Comparison of ENCODE assay signal across 3 fruit fly cellular contexts in the genomic region with DNA sequence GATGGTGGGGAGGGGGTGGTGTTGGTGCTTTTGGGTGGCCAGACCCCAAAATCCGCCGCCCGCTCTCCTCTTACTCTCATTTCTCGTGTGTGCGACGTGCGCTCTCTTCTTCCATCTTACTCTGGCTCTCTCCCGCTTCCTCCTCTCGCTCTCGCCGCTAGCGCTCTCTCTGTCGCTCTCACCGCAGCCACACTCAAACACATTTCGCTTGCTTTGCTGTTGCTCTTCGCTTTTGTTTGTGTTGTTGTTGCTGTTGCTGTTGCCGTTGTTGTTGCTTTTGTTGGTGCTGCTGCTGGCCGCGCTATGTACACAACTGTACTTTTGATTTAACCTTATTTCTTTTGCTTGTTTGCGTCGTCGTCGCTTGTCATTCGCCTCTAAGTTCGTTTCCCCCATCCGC.
A peak's percentile ranks its signal among the peaks of the same experiment; 100 is the strongest.
TF ChIP-seq lines count a peak whose summit lies in the region.

No protein-coding gene starts in this region.

TF ChIP-seq in whole organism, embryonic, 481 proteins besides CTCF, POLR2A, EP300 and RAD21 (continued from another document and continues in another):
- TF ChIP-seq CG13123 (GFP tag; optimal IDR thresholded peaks at IDR 0.05; lab: Kevin White, UChicago) = no peak
- no peak for TF ChIP-seq Hmx (GFP tag; optimal IDR thresholded peaks at IDR 0.05; lab: Kevin White, UChicago)
- TF ChIP-seq CG10431 (GFP tag; optimal IDR thresholded peaks at IDR 0.05; lab: Kevin White, UChicago) = no peak
- peak; percentile 40; the same call in 1 of the 2 replicates for TF ChIP-seq CG11696 (GFP tag; IDR thresholded peaks at IDR 0.05; lab: Robert Waterston, UW)
- TF ChIP-seq Bgb (GFP tag; IDR thresholded peaks at IDR 0.05; lab: Robert Waterston, UW; ENCODE audit: partially characterized antibody) = peak; percentile 15; the same call in 1 of the 2 replicates
- TF ChIP-seq CHES-1-like (GFP tag; optimal IDR thresholded peaks at IDR 0.05; lab: Kevin White, UChicago) = peak; percentile 5
- TF ChIP-seq Xrp1 (GFP tag; IDR thresholded peaks at IDR 0.05; lab: Robert Waterston, UW) = peak; percentile 33; the same call in 1 of the 2 replicates
- TF ChIP-seq CG10147 (GFP tag; optimal IDR thresholded peaks at IDR 0.05; lab: Kevin White, UChicago) = no peak
- no peak for TF ChIP-seq CG6765 (GFP tag; optimal IDR thresholded peaks at IDR 0.05; lab: Kevin White, UChicago)
- no peak for TF ChIP-seq CG10959 (GFP tag; IDR thresholded peaks at IDR 0.05; lab: Robert Waterston, UW)
- no peak for TF ChIP-seq amos (GFP tag; IDR thresholded peaks at IDR 0.05; lab: Robert Waterston, UW; ENCODE audit: partially characterized antibody)
- TF ChIP-seq CG1233 (GFP tag; optimal IDR thresholded peaks at IDR 0.05; lab: Kevin White, UChicago) = no peak
- no peak for TF ChIP-seq CG10274 (GFP tag; optimal IDR thresholded peaks at IDR 0.05; lab: Kevin White, UChicago)
- TF ChIP-seq Oli (tag; optimal IDR thresholded peaks at IDR 0.05; lab: Kevin White, UChicago) = no peak
- TF ChIP-seq Rfx (GFP tag; IDR thresholded peaks at IDR 0.05; lab: Robert Waterston, UW) = peak; percentile 50
- TF ChIP-seq cad (GFP tag; optimal IDR thresholded peaks at IDR 0.05; lab: Kevin White, UChicago) = no peak
- no peak for TF ChIP-seq CG1603 (tag; optimal IDR thresholded peaks at IDR 0.05; lab: Kevin White, UChicago)
- TF ChIP-seq lov (optimal IDR thresholded peaks at IDR 0.05; lab: Kevin White, UChicago) = no peak
- TF ChIP-seq lov (GFP tag; IDR thresholded peaks at IDR 0.05; lab: Robert Waterston, UW) = no peak
- peak; percentile 32; the same call in 1 of the 2 replicates for TF ChIP-seq CG9932 (GFP tag; IDR thresholded peaks at IDR 0.05; lab: Robert Waterston, UW)
- TF ChIP-seq Atf3 (GFP tag; optimal IDR thresholded peaks at IDR 0.05; lab: Kevin White, UChicago) = no peak
- no peak for TF ChIP-seq Bdp1 (GFP tag; optimal IDR thresholded peaks at IDR 0.05; lab: Kevin White, UChicago)
- no peak for TF ChIP-seq salm (tag; optimal IDR thresholded peaks at IDR 0.05; lab: Kevin White, UChicago)
- no peak for TF ChIP-seq Ssrp (tag; optimal IDR thresholded peaks at IDR 0.05; lab: Kevin White, UChicago)
- TF ChIP-seq CG31224 (GFP tag; IDR thresholded peaks at IDR 0.05; lab: Robert Waterston, UW) = no peak
- peak; percentile 23 for TF ChIP-seq scrt (GFP tag; optimal IDR thresholded peaks at IDR 0.05; lab: Kevin White, UChicago)
- TF ChIP-seq CG7963 (GFP tag; IDR thresholded peaks at IDR 0.05; lab: Robert Waterston, UW; ENCODE audit: partially characterized antibody) = no peak
- no peak for TF ChIP-seq CG6854 (GFP tag; optimal IDR thresholded peaks at IDR 0.05; lab: Kevin White, UChicago)
- no peak for TF ChIP-seq crp (GFP tag; optimal IDR thresholded peaks at IDR 0.05; lab: Kevin White, UChicago)
- TF ChIP-seq E2f2 (GFP tag; IDR thresholded peaks at IDR 0.05; lab: Robert Waterston, UW) = no peak; the same call in 1 of the 2 replicates
- no peak for TF ChIP-seq D19A (tag; optimal IDR thresholded peaks at IDR 0.05; lab: Kevin White, UChicago)
- TF ChIP-seq CG4707 (GFP tag; optimal IDR thresholded peaks at IDR 0.05; lab: Kevin White, UChicago) = peak; percentile 22
- no peak for TF ChIP-seq NfI (GFP tag; optimal IDR thresholded peaks at IDR 0.05; lab: Kevin White, UChicago)
- TF ChIP-seq psq (GFP tag; optimal IDR thresholded peaks at IDR 0.05; lab: Kevin White, UChicago) = no peak
- TF ChIP-seq CG18011 (GFP tag; optimal IDR thresholded peaks at IDR 0.05; lab: Kevin White, UChicago) = no peak
- TF ChIP-seq HmgZ (tag; optimal IDR thresholded peaks at IDR 0.05; lab: Kevin White, UChicago) = peak; percentile 38
- no peak for TF ChIP-seq CG5245 (GFP tag; optimal IDR thresholded peaks at IDR 0.05; lab: Kevin White, UChicago)
- no peak for TF ChIP-seq Nf-YC (tag; optimal IDR thresholded peaks at IDR 0.05; lab: Kevin White, UChicago)
- TF ChIP-seq Spps (tag; optimal IDR thresholded peaks at IDR 0.05; lab: Kevin White, UChicago) = no peak
- TF ChIP-seq abd-A (tag; optimal IDR thresholded peaks at IDR 0.05; lab: Kevin White, UChicago) = peak; percentile 3
- TF ChIP-seq row (GFP tag; IDR thresholded peaks at IDR 0.05; lab: Robert Waterston, UW) = peak; percentile 23; the same call in 1 of the 3 replicates
- TF ChIP-seq CG9727 (GFP tag; optimal IDR thresholded peaks at IDR 0.05; lab: Kevin White, UChicago) = no peak
- no peak for TF ChIP-seq CG13296 (GFP tag; optimal IDR thresholded peaks at IDR 0.05; lab: Kevin White, UChicago)

TF ChIP-seq in whole organism, prepupa, 60 proteins besides CTCF, POLR2A, EP300 and RAD21 (continued from another document):
- TF ChIP-seq CG34406 (GFP tag; optimal IDR thresholded peaks at IDR 0.05; lab: Kevin White, UChicago) (peak; percentile 9), CG8119 (GFP tag; IDR thresholded peaks at IDR 0.05; lab: Robert Waterston, UW) (peak; percentile 39; the same call in 1 of the 3 replicates), CG16779 (tag; optimal IDR thresholded peaks at IDR 0.05; lab: Kevin White, UChicago) (peak; percentile 0)

TF ChIP-seq in whole organism, wandering third instar larva, 38 proteins besides CTCF, POLR2A, EP300 and RAD21 (continued from another document):
- TF ChIP-seq Hr78 (GFP tag; optimal IDR thresholded peaks at IDR 0.05; lab: Kevin White, UChicago) (no peak), sv (GFP tag; optimal IDR thresholded peaks at IDR 0.05; lab: Kevin White, UChicago) (no peak), foxo (GFP tag; optimal IDR thresholded peaks at IDR 0.05; lab: Kevin White, UChicago) (no peak), dmrt93B (GFP tag; optimal IDR thresholded peaks at IDR 0.05; lab: Kevin White, UChicago) (no peak), ey (GFP tag; optimal IDR thresholded peaks at IDR 0.05; lab: Kevin White, UChicago) (no peak), dl (GFP tag; optimal IDR thresholded peaks at IDR 0.05; lab: Kevin White, UChicago; ENCODE audit: insufficient read depth in 1 of 2, partially characterized antibody in 2 of 2) (peak; percentile 83 to 92), Sp1 (GFP tag; optimal IDR thresholded peaks at IDR 0.05; lab: Kevin White, UChicago) (peak; percentile 2), Hnf4 (GFP tag; optimal IDR thresholded peaks at IDR 0.05; lab: Kevin White, UChicago) (no peak), Mio (GFP tag; optimal IDR thresholded peaks at IDR 0.05; lab: Kevin White, UChicago) (no peak), Jra (GFP tag; optimal IDR thresholded peaks at IDR 0.05; lab: Kevin White, UChicago) (no peak), Rel (GFP tag; optimal IDR thresholded peaks at IDR 0.05; lab: Kevin White, UChicago) (no peak), Rel (tag; optimal IDR thresholded peaks at IDR 0.05; lab: Kevin White, UChicago) (peak; percentile 12), jim (GFP tag; optimal IDR thresholded peaks at IDR 0.05; lab: Kevin White, UChicago) (no peak), CrebA (GFP tag; optimal IDR thresholded peaks at IDR 0.05; lab: Kevin White, UChicago; ENCODE audit: borderline replicate concordance) (no peak), CG9705 (GFP tag; optimal IDR thresholded peaks at IDR 0.05; lab: Kevin White, UChicago) (no peak), Hr83 (GFP tag; optimal IDR thresholded peaks at IDR 0.05; lab: Kevin White, UChicago; ENCODE audit: poor library complexity, severe bottlenecking) (no peak)
